Fruit fly (Drosophila melanogaster) whole organism, prepupa: ENCODE data around the gene CG8349.

ENCODE experiments used
- salr ChIP-seq, 2 experiments: fragments of 200-800 bp; sonication (Bioruptor generic); optimal IDR thresholded peaks; 3 replicates each; lab custom pipeline; 2016 to 2018; ENCODE audit warnings: missing biosample characterization in 2 of 2, missing genetic modification characterization in 2 of 2, mild to moderate bottlenecking in 1 of 2
- spab ChIP-seq: fragments of 200-800 bp; sonication (Bioruptor generic); optimal IDR thresholded peaks from 2 replicates; lab custom pipeline; 2017; ENCODE audit warnings: missing biosample characterization, mild to moderate bottlenecking, missing genetic modification characterization, missing genetic modification reagents

DNA sequence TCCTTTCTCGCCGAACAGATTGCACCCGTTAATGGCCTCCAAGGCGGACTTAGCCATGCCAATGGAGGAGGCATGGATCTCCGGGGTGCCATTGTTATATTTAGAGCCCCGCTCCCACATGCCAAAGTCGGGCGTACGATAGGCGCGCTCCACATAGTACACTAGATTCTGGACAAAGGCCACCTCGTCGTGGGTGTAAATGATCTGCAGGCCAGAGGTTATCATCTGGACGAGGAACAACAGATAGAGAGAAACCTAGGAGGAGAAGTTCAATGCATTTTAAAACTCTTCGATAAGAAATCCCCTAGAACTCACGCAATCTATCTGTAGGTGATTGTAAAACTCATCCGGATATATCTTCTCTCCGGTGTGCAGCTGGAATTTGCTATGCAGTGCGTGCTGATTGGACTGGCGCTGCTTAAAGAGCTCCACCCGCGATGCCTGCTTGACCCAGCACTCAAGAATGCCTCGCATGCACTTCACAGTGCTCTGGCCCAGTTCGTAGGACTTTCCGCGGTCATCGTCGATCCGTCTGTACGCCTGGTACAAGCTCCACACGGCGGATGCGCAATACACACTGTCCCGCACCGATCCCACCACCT lies 19.9 kb upstream of the CG8349 start:
- TF ChIP-seq salr (GFP tag; optimal IDR thresholded peaks at IDR 0.05; lab: Kevin White, UChicago): no peak
- TF ChIP-seq spab (GFP tag; lab: Kevin White, UChicago): no peak
